Fruit fly (Drosophila melanogaster): ENCODE results near the gene CG3987.

The CG3987 gene

DNA sequence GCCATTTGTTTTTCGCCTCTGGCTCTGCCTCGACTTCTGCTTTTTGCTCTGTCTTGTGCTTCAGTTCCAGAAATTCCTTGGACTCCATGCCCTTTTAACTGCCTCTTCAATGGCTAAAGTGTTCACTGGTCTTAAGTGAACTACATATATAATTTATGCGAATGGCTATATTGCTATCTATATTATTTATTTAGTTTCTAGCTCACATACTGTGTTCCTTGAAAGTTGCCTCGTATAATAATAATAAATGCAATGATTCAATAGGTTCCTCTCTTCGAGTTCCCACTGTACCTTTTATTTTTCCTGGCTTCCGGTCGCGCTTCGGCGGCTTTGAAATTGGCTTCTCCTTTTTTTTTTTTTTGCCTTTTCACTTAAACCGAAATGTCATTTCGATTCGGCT lies 20.0 kb upstream of the CG3987 start:
- no peak for TF ChIP-seq CG2116 (GFP tag; optimal IDR thresholded peaks at IDR 0.05)
- peak; percentile 2 for TF ChIP-seq Mad (GFP tag; optimal IDR thresholded peaks at IDR 0.05)
- TF ChIP-seq ranshi (GFP tag; IDR thresholded peaks at IDR 0.05), result peak; percentile 28; the same call in 1 of the 2 replicates
- TF ChIP-seq CG3281 (GFP tag; optimal IDR thresholded peaks at IDR 0.05), result peak; percentile 30
- peak; percentile 46; the same call in 1 of the 2 replicates for TF ChIP-seq CG32532 (GFP tag; IDR thresholded peaks at IDR 0.05)
- TF ChIP-seq abd-A (tag; optimal IDR thresholded peaks at IDR 0.05), result no peak
- no peak for TF ChIP-seq crc (GFP tag; optimal IDR thresholded peaks at IDR 0.05)
- TF ChIP-seq scrt (GFP tag; optimal IDR thresholded peaks at IDR 0.05), result peak; percentile 8
- peak; percentile 16 for TF ChIP-seq ATbp (GFP tag; optimal IDR thresholded peaks at IDR 0.05)
- peak; percentile 22 for TF ChIP-seq CG15514 (GFP tag; optimal IDR thresholded peaks at IDR 0.05)
- peak; percentile 12; the same call in 1 of the 2 replicates for TF ChIP-seq esg (GFP tag; conservative IDR thresholded peaks at IDR 0.05)
- no peak for TF ChIP-seq hkb (optimal IDR thresholded peaks at IDR 0.05)
- peak; percentile 9; the same call in 1 of the 2 replicates for TF ChIP-seq hkb (GFP tag; IDR thresholded peaks at IDR 0.05)
- no peak for TF ChIP-seq HmgD (GFP tag; optimal IDR thresholded peaks at IDR 0.05)
- TF ChIP-seq cwo (GFP tag; optimal IDR thresholded peaks at IDR 0.05), result peak; percentile 36
- TF ChIP-seq pan (optimal IDR thresholded peaks at IDR 0.05), result no peak
- peak in 1 of 2 experiments; percentile 8 for TF ChIP-seq pan (GFP tag; optimal IDR thresholded peaks at IDR 0.05 in 1 of 2, IDR thresholded peaks at IDR 0.05 in 1 of 2)
- no peak for TF ChIP-seq CG3847 (GFP tag; IDR thresholded peaks at IDR 0.05)
- TF ChIP-seq CG6813 (GFP tag; optimal IDR thresholded peaks at IDR 0.05), result no peak
- peak; percentile 21; the same call in 1 of the 3 replicates for TF ChIP-seq tgo (GFP tag; IDR thresholded peaks at IDR 0.05)
- TF ChIP-seq CG13296 (GFP tag; optimal IDR thresholded peaks at IDR 0.05), result peak; percentile 33
- no peak for TF ChIP-seq psq (GFP tag; optimal IDR thresholded peaks at IDR 0.05)
- TF ChIP-seq pho (GFP tag; optimal IDR thresholded peaks at IDR 0.05), result peak; percentile 9
- peak; percentile 54 for TF ChIP-seq sens (GFP tag)
- peak; percentile 8 for TF ChIP-seq phol (tag; optimal IDR thresholded peaks at IDR 0.05)
- TF ChIP-seq tap (tag; optimal IDR thresholded peaks at IDR 0.05), result peak; percentile 22
- TF ChIP-seq dmrt99B (tag; optimal IDR thresholded peaks at IDR 0.05), result peak; percentile 50
- TF ChIP-seq Nf-YA (GFP tag; IDR thresholded peaks at IDR 0.05), result no peak
- TF ChIP-seq CG31224 (GFP tag; IDR thresholded peaks at IDR 0.05), result no peak
- TF ChIP-seq E2f1 (GFP tag; IDR thresholded peaks at IDR 0.05), result 0 out of 2 replicates have a peak, but pooled peaks have one; percentile 12
- TF ChIP-seq Xrp1 (GFP tag; IDR thresholded peaks at IDR 0.05), result peak; percentile 31; the same call in 1 of the 2 replicates
- TF ChIP-seq CG12659 (GFP tag; optimal IDR thresholded peaks at IDR 0.05), result peak; percentile 10
- TF ChIP-seq Sox102F (GFP tag; optimal IDR thresholded peaks at IDR 0.05), result peak; percentile 34
- TF ChIP-seq CG15011 (GFP tag; optimal IDR thresholded peaks at IDR 0.05), result peak; percentile 2
- peak; percentile 42 for TF ChIP-seq PHDP (tag; optimal IDR thresholded peaks at IDR 0.05)
- TF ChIP-seq CHES-1-like (GFP tag; optimal IDR thresholded peaks at IDR 0.05), result no peak
- TF ChIP-seq mam (GFP tag; optimal IDR thresholded peaks at IDR 0.05), result peak; percentile 26
- TF ChIP-seq Hr51 (GFP tag; optimal IDR thresholded peaks at IDR 0.05), result peak in 1 of 2 experiments; percentile 45
- TF ChIP-seq Hsf (GFP tag; optimal IDR thresholded peaks at IDR 0.05), result peak; percentile 12
- TF ChIP-seq CG9932 (GFP tag; IDR thresholded peaks at IDR 0.05), result 0 out of 2 replicates have a peak, but pooled peaks have one; percentile 44
- peak; percentile 16; the same call in 1 of the 2 replicates for TF ChIP-seq CG31441 (GFP tag; IDR thresholded peaks at IDR 0.05)
- peak; percentile 25 for TF ChIP-seq gro (GFP tag; optimal IDR thresholded peaks at IDR 0.05)
- peak; percentile 66 for TF ChIP-seq lab (GFP tag; optimal IDR thresholded peaks at IDR 0.05)
- no peak for TF ChIP-seq CG4360 (GFP tag; IDR thresholded peaks at IDR 0.05)
- TF ChIP-seq CG7556 (GFP tag; optimal IDR thresholded peaks at IDR 0.05), result peak; percentile 26
- TF ChIP-seq tx (GFP tag; optimal IDR thresholded peaks at IDR 0.05), result no peak
- TF ChIP-seq CG12391 (tag; optimal IDR thresholded peaks at IDR 0.05), result peak; percentile 29
- peak; percentile 1 for TF ChIP-seq tin (GFP tag; optimal IDR thresholded peaks at IDR 0.05)
- TF ChIP-seq unpg (GFP tag; optimal IDR thresholded peaks at IDR 0.05), result peak; percentile 29
- TF ChIP-seq sug (tag; optimal IDR thresholded peaks at IDR 0.05), result peak; percentile 3
- peak; percentile 60 for TF ChIP-seq CG2678 (tag; optimal IDR thresholded peaks at IDR 0.05)

All from whole organism, embryonic.